Worm (Caenorhabditis elegans) whole organism, L4 larva: Measurements from ENCODE around the gene idpa-3.

Experiments
- F10B5.3 ChIP-seq: sonication (generic microtip); optimal IDR thresholded peaks from 2 replicates; lab custom pipeline; 2016; ENCODE audit warnings: mild to moderate bottlenecking, missing genetic modification characterization, missing compliant biosample characterization
- F44E2.7 ChIP-seq: fragments of 200-800 bp; sonication (Bioruptor generic); IDR thresholded peaks from 2 replicates; pipeline ENCODE4 v2.1.2; 2022; ENCODE audit warnings: missing genetic modification characterization, missing compliant biosample characterization
- F49E8.2 ChIP-seq: sonication (generic microtip); optimal IDR thresholded peaks from 2 replicates; lab custom pipeline; 2016; ENCODE audit warnings: missing compliant biosample characterization, mild to moderate bottlenecking, missing genetic modification characterization, borderline replicate concordance
- T26A8.4 ChIP-seq: fragments of 200-800 bp; sonication (Bioruptor generic); IDR thresholded peaks from 2 replicates; pipeline ENCODE4 v1.3.6; 2022; ENCODE audit warnings: missing genetic modification characterization, missing compliant biosample characterization
- aha-1 ChIP-seq: fragments of 150-350 bp; peaks from one replicate; lab custom pipeline; 2014; ENCODE audit warnings: missing biosample characterization, missing genetic modification characterization
- ama-1 ChIP-seq: fragments of 150-350 bp; optimal IDR thresholded peaks from 2 replicates; lab custom pipeline; 2014; ENCODE audit warnings: inconsistent platforms, mixed read lengths
- ceh-44 ChIP-seq: fragments of 200-800 bp; sonication (Bioruptor generic); IDR thresholded peaks from 2 replicates; pipeline ENCODE4 v1.3.6; 2022; ENCODE audit warnings: missing genetic modification reagents, missing genetic modification characterization, missing compliant biosample characterization
- ces-1 ChIP-seq: fragments of 150-350 bp; sonication (generic microtip); optimal IDR thresholded peaks from 4 replicates; lab custom pipeline; 2014; ENCODE audit warnings: missing biosample characterization, missing genetic modification reagents, missing genetic modification characterization
- daf-12 ChIP-seq: fragments of 150-350 bp; optimal IDR thresholded peaks from 2 replicates; lab custom pipeline; 2014; ENCODE audit warnings: missing biosample characterization, missing genetic modification reagents, missing genetic modification characterization
- daf-16 ChIP-seq, 3 experiments: sonication (generic microtip); optimal IDR thresholded peaks; 2 replicates each; lab custom pipeline; 2016 to 2017; ENCODE audit warnings: missing genetic modification characterization in 3 of 3, missing genetic modification reagents in 3 of 3, mild to moderate bottlenecking in 2 of 3, missing compliant biosample characterization in 2 of 3, missing biosample characterization in 1 of 3, moderate library complexity in 1 of 3
- dmd-6 ChIP-seq: fragments of 200-800 bp; sonication (Bioruptor generic); IDR thresholded peaks from 2 replicates; pipeline ENCODE4 v1.3.6; 2022; ENCODE audit warnings: missing genetic modification reagents, missing genetic modification characterization, missing compliant biosample characterization
- duxl-1 ChIP-seq: sonication (generic microtip); optimal IDR thresholded peaks from 2 replicates; lab custom pipeline; 2016; ENCODE audit warnings: mild to moderate bottlenecking, missing genetic modification characterization, moderate library complexity, missing compliant biosample characterization; ENCODE audit not compliant: poor library complexity
- dve-1 ChIP-seq: sonication (generic microtip); optimal IDR thresholded peaks from 2 replicates; lab custom pipeline; 2017; ENCODE audit warnings: antibody characterized with exemption, mild to moderate bottlenecking, missing genetic modification characterization, missing compliant biosample characterization; ENCODE audit not compliant: insufficient read depth
- fos-1 ChIP-seq: fragments of 150-350 bp; optimal IDR thresholded peaks from 2 replicates; lab custom pipeline; 2014; ENCODE audit warnings: missing biosample characterization, missing genetic modification characterization
- hif-1 ChIP-seq, 2 experiments: sonication (generic microtip); optimal IDR thresholded peaks; 2 replicates each; lab custom pipeline; 2016 to 2017; ENCODE audit warnings: missing compliant biosample characterization in 2 of 2, missing genetic modification characterization in 2 of 2, missing genetic modification reagents in 2 of 2, missing genotype in 2 of 2, mild to moderate bottlenecking in 1 of 2
- hlh-11 ChIP-seq: fragments of 200-800 bp; sonication (Bioruptor generic); optimal IDR thresholded peaks from 2 replicates; lab custom pipeline; 2018; ENCODE audit warnings: mild to moderate bottlenecking, missing genetic modification characterization, missing compliant biosample characterization
- hlh-30 ChIP-seq: sonication (generic microtip); optimal IDR thresholded peaks from 2 replicates; lab custom pipeline; 2017; ENCODE audit warnings: antibody characterized with exemption, mild to moderate bottlenecking, missing genetic modification characterization, missing compliant biosample characterization; ENCODE audit not compliant: insufficient read depth
- hmg-1.1 ChIP-seq: fragments of 200-800 bp; sonication (Bioruptor generic); IDR thresholded peaks from 2 replicates; pipeline ENCODE4 v1.3.6; 2022; ENCODE audit warnings: missing genetic modification reagents, missing genetic modification characterization, missing compliant biosample characterization
- lin-15B ChIP-seq: fragments of 150-350 bp; sonication (generic microtip); optimal IDR thresholded peaks from 3 replicates; lab custom pipeline; 2014; ENCODE audit warnings: missing biosample characterization, missing genetic modification characterization
- lsy-2 ChIP-seq, 2 experiments: fragments of 150-350 bp in 1 of 2; sonication (generic microtip) in 1 of 2; optimal IDR thresholded peaks; 2 replicates each; lab custom pipeline; 2014 to 2017; ENCODE audit warnings: missing biosample characterization in 2 of 2, missing genetic modification characterization in 2 of 2
- mdl-1 ChIP-seq, 2 experiments: fragments of 150-350 bp in 1 of 2; sonication (generic microtip) in 1 of 2; optimal IDR thresholded peaks; 2 replicates each; lab custom pipeline; 2014 to 2017; ENCODE audit warnings: missing biosample characterization in 2 of 2, missing genetic modification characterization in 2 of 2
- mep-1 ChIP-seq: fragments of 150-350 bp; sonication (generic microtip); optimal IDR thresholded peaks from 3 replicates; lab custom pipeline; 2014; ENCODE audit warnings: missing biosample characterization, missing genetic modification characterization
- mes-2 ChIP-seq: sonication (generic microtip); optimal IDR thresholded peaks from 2 replicates; lab custom pipeline; 2016; ENCODE audit warnings: missing genotype, mild to moderate bottlenecking, missing genetic modification characterization, missing compliant biosample characterization; ENCODE audit not compliant: poor library complexity, severe bottlenecking
- nhr-111 ChIP-seq: fragments of 200-800 bp; sonication (Bioruptor generic); optimal IDR thresholded peaks from 2 replicates; lab custom pipeline; 2018; ENCODE audit warnings: mild to moderate bottlenecking, missing genetic modification characterization, missing compliant biosample characterization
- nhr-28 ChIP-seq: fragments of 150-350 bp; optimal IDR thresholded peaks from 2 replicates; lab custom pipeline; 2014; ENCODE audit warnings: missing biosample characterization, missing genetic modification characterization
- nhr-48 ChIP-seq: sonication (generic microtip); optimal IDR thresholded peaks from 2 replicates; lab custom pipeline; 2016; ENCODE audit warnings: mild to moderate bottlenecking, missing genetic modification characterization, missing compliant biosample characterization
- nhr-76 ChIP-seq: fragments of 150-350 bp; optimal IDR thresholded peaks from 2 replicates; lab custom pipeline; 2014; ENCODE audit warnings: missing biosample characterization, missing genetic modification characterization
- nhr-77 ChIP-seq: fragments of 150-350 bp; optimal IDR thresholded peaks from 2 replicates; lab custom pipeline; 2014; ENCODE audit warnings: missing biosample characterization, missing genetic modification characterization
- php-3 ChIP-seq: fragments of 200-800 bp; sonication (Bioruptor generic); IDR thresholded peaks from 2 replicates; pipeline ENCODE4 v1.3.6; 2022; ENCODE audit warnings: missing genetic modification reagents, missing genetic modification characterization, missing compliant biosample characterization
- pqm-1 ChIP-seq: sonication (generic microtip); optimal IDR thresholded peaks from 2 replicates; lab custom pipeline; 2017; ENCODE audit warnings: missing biosample characterization, missing genetic modification characterization
- rbr-2 ChIP-seq: sonication (generic microtip); optimal IDR thresholded peaks from 2 replicates; lab custom pipeline; 2016; ENCODE audit warnings: missing genotype, missing genetic modification characterization, missing compliant biosample characterization
- snpc-4 ChIP-seq: fragments of 150-350 bp; optimal IDR thresholded peaks from 2 replicates; lab custom pipeline; 2014; ENCODE audit warnings: missing biosample characterization, missing genetic modification characterization
- spr-1 ChIP-seq: sonication (generic microtip); optimal IDR thresholded peaks from 2 replicates; lab custom pipeline; 2016; ENCODE audit warnings: mild to moderate bottlenecking, missing genetic modification characterization, missing compliant biosample characterization
- spr-3 ChIP-seq: fragments of 200-800 bp; sonication (Bioruptor generic); optimal IDR thresholded peaks from 2 replicates; lab custom pipeline; 2018; ENCODE audit warnings: mild to moderate bottlenecking, missing genetic modification characterization, missing compliant biosample characterization
- unc-62 ChIP-seq, 3 experiments: fragments of 150-350 bp in 1 of 3; sonication (generic microtip); optimal IDR thresholded peaks in 2 of 3; peaks in 1 of 3; 1 replicate in 1 of 3; 2 replicates in 2 of 3; lab custom pipeline; 2014 to 2017; ENCODE audit warnings: missing biosample characterization in 3 of 3, missing genetic modification characterization in 3 of 3, missing genetic modification reagents in 3 of 3, missing genotype in 1 of 3
- vab-7 ChIP-seq: fragments of 200-800 bp; sonication (Bioruptor generic); IDR thresholded peaks from 2 replicates; pipeline ENCODE4 v1.3.6; 2022; ENCODE audit warnings: missing genetic modification reagents, missing genetic modification characterization, missing compliant biosample characterization
- zfp-2 ChIP-seq: sonication (generic microtip); optimal IDR thresholded peaks from 2 replicates; lab custom pipeline; 2016; ENCODE audit warnings: mild to moderate bottlenecking, missing genetic modification characterization, missing compliant biosample characterization
- zfp-3 ChIP-seq: fragments of 200-800 bp; sonication (Bioruptor generic); conservative IDR thresholded peaks from 2 replicates; pipeline ENCODE4 v1.3.6; 2022; ENCODE audit warnings: missing genetic modification reagents, missing genetic modification characterization, missing compliant biosample characterization
- ztf-7 ChIP-seq: fragments of 150-350 bp; optimal IDR thresholded peaks from 2 replicates; lab custom pipeline; 2014; ENCODE audit warnings: missing biosample characterization, missing genetic modification characterization

Gene idpa-3

ce11 chrX:10340986-10341385, 4.7 kb downstream of the idpa-3 start, which contains the start of gene R07E3.1:
TSS of gene R07E3.1 (minus strand) at chrX:10341161.
- TF ChIP-seq hlh-30 (tag; lab: Kevin White, UChicago): peak; percentile 43
- peak; percentile 9 for TF ChIP-seq nhr-77 (tag; lab: Kevin White, UChicago)
- TF ChIP-seq nhr-111 (GFP tag; lab: Kevin White, UChicago): no peak
- TF ChIP-seq daf-16 (GFP tag; optimal IDR thresholded peaks at IDR 0.05; lab: Kevin White, UChicago): no peak
- TF ChIP-seq daf-16 (tag; optimal IDR thresholded peaks at IDR 0.05; lab: Kevin White, UChicago): peak; percentile 88
- TF ChIP-seq snpc-4 (tag; lab: Kevin White, UChicago): no peak
- TF ChIP-seq spr-1 (tag; lab: Kevin White, UChicago): no peak
- peak; percentile 71 for TF ChIP-seq dve-1 (tag; lab: Kevin White, UChicago)
- TF ChIP-seq pqm-1 (tag; lab: Kevin White, UChicago): peak; percentile 49
- no peak for TF ChIP-seq spr-3 (GFP tag; lab: Kevin White, UChicago)
- peak; percentile 49 for TF ChIP-seq hlh-11
- peak; percentile 69 for TF ChIP-seq ztf-7 (tag; lab: Kevin White, UChicago)
- peak; percentile 41; the same call in 1 of the 2 replicates for TF ChIP-seq php-3
- peak; percentile 53 for TF ChIP-seq nhr-28 (tag; lab: Kevin White, UChicago)
- no peak for TF ChIP-seq mes-2 (tag; lab: Kevin White, UChicago)
- peak; percentile 57 for TF ChIP-seq dmd-6 (GFP tag; lab: Robert Waterston, UW)
- no peak for TF ChIP-seq ceh-44
- TF ChIP-seq, all 104 proteins: peak for 10

ce11 chrX:10350151-10350550, 13.9 kb downstream of the idpa-3 start:
- TF ChIP-seq aha-1 (tag; lab: Kevin White, UChicago) (peak; percentile 90), nhr-28 (tag; lab: Kevin White, UChicago) (peak; percentile 21), F10B5.3 (tag; lab: Kevin White, UChicago) (no peak), vab-7 (GFP tag; lab: Robert Waterston, UW) (no peak), T26A8.4 (no peak)

ce11 chrX:10353857-10354256, 17.6 kb downstream of the idpa-3 start:
- TF ChIP-seq unc-62 (GFP tag; optimal IDR thresholded peaks at IDR 0.05 in 1 of 2; lab: Kevin White, UChicago) (peak in 1 of 2 experiments; percentile 28), unc-62 (tag; optimal IDR thresholded peaks at IDR 0.05; lab: Kevin White, UChicago) (no peak), ama-1 (no peak)
- TF ChIP-seq, all 104 proteins: peak for 1

- TF ChIP-seq nhr-48 (tag; lab: Kevin White, UChicago) (no peak), duxl-1 (tag; lab: Kevin White, UChicago) (no peak), ceh-44 (no peak), hlh-30 (tag; lab: Kevin White, UChicago) (no peak), F44E2.7 (GFP tag; lab: Robert Waterston, UW) (no peak), daf-12 (tag; lab: Kevin White, UChicago) (no peak)
Measured at ce11 chrX:10355650-10356049, 19.4 kb downstream of the idpa-3 start, which contains the start of gene R07E3.7. TSS of gene R07E3.7 (minus strand) at chrX:10355750.

- TF ChIP-seq fos-1 (tag; lab: Kevin White, UChicago): no peak
- TF ChIP-seq nhr-76 (tag; lab: Kevin White, UChicago): no peak
- TF ChIP-seq aha-1 (tag; lab: Kevin White, UChicago): peak; percentile 51
- TF ChIP-seq, all 104 proteins: peak for 1
Measured at ce11 chrX:10358083-10358482, 21.8 kb downstream of the idpa-3 start, which contains the start of gene efhc-1. TSS of gene efhc-1 (plus strand) at chrX:10358383.

- peak; percentile 33 for TF ChIP-seq hlh-11
- TF ChIP-seq F49E8.2 (tag; lab: Kevin White, UChicago): no peak
- no peak for TF ChIP-seq lin-15B
- TF ChIP-seq rbr-2 (tag; lab: Kevin White, UChicago): peak; percentile 41
- TF ChIP-seq zfp-3 (GFP tag; lab: Robert Waterston, UW): no peak
- TF ChIP-seq dmd-6 (GFP tag; lab: Robert Waterston, UW): 0 out of 2 replicates have a peak, but pooled peaks have one; percentile 9
- TF ChIP-seq hmg-1.1 (GFP tag; lab: Robert Waterston, UW): peak; percentile 31; the same call in 1 of the 2 replicates
- TF ChIP-seq mep-1: peak; percentile 1
- TF ChIP-seq ces-1: no peak
- TF ChIP-seq mdl-1 (tag; optimal IDR thresholded peaks at IDR 0.05; lab: Kevin White, UChicago): peak in 1 of 2 experiments; percentile 24
- peak; percentile 1 for TF ChIP-seq dve-1 (tag; lab: Kevin White, UChicago)
- TF ChIP-seq hif-1 (tag; optimal IDR thresholded peaks at IDR 0.05; lab: Kevin White, UChicago): peak in 1 of 2 experiments; percentile 3
- TF ChIP-seq mes-2 (tag; lab: Kevin White, UChicago): peak; percentile 66
- TF ChIP-seq php-3: no peak
- TF ChIP-seq zfp-2: no peak
- peak in 1 of 2 experiments; percentile 4 for TF ChIP-seq lsy-2 (tag; optimal IDR thresholded peaks at IDR 0.05; lab: Kevin White, UChicago)
Measured at ce11 chrX:10372556-10372955, 36.3 kb downstream of the idpa-3 start, which contains the start of gene Y49A10A.2. TSS of gene Y49A10A.2 (minus strand) at chrX:10372664.
